Worm (Caenorhabditis elegans): ENCODE results near the gene ntl-4.

ntl-4 gene

DNA sequence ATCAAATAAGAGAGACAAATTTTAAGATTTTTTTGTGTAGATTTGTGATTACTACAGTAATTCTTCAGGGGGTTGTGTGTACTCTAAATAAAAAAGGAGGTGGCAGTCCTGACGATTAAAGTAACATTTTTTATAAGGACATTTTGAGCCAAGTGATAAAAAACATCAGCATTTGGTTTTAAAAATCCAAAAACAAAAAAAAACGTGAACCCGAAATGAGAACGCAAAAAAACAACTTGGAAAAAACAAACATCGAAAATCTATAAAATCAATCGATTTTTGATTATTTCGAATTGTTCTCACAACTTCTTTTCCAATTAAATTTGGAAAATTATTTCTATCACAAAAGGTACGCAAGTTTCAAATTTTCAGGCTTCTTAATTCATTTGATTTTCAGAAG lies 39.9 kb upstream of the ntl-4 start, which contains the start of gene T06C10.3:
T06C10.3 (plus strand) TSS at position 301 of the 400 bp plus-strand sequence.
- no peak for TF ChIP-seq sem-4 (tag; optimal IDR thresholded peaks at IDR 0.05)
- no peak for TF ChIP-seq nhr-77 (tag; optimal IDR thresholded peaks at IDR 0.05)
- TF ChIP-seq mab-5 (tag; optimal IDR thresholded peaks at IDR 0.05), result no peak
- TF ChIP-seq lsy-2 (tag; optimal IDR thresholded peaks at IDR 0.05), result no peak
- TF ChIP-seq ztf-11 (tag; optimal IDR thresholded peaks at IDR 0.05), result no peak
- no peak for TF ChIP-seq crh-2 (tag; optimal IDR thresholded peaks at IDR 0.05)
- TF ChIP-seq skn-1 (tag; optimal IDR thresholded peaks at IDR 0.05), result no peak
- no peak for TF ChIP-seq nhr-12 (tag; optimal IDR thresholded peaks at IDR 0.05)
- no peak for TF ChIP-seq mdl-1 (tag; optimal IDR thresholded peaks at IDR 0.05)
- TF ChIP-seq ceh-16 (tag; optimal IDR thresholded peaks at IDR 0.05), result no peak
- TF ChIP-seq lin-39 (tag; optimal IDR thresholded peaks at IDR 0.05), result no peak
- TF ChIP-seq ZK546.5 (tag; optimal IDR thresholded peaks at IDR 0.05), result no peak

DNA sequence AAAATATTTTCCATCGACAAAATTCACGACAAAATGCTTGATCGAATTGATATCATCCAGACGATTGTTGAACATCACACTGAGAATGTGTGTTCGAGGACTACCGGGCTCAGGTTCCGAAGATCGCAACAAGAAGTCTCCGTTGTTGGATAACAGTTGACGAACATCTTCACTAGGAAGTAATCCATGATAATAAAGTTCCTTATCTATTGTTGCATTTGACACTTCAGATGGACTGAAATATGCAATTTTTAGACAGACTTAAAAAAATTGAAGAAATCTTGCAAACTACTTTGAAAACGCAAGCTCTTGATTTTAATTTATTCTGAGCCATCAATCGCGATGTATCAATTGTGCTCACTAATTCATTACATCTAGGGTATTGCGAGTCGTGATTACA lies 33.1 kb upstream of the ntl-4 start:
- TF ChIP-seq mdl-1 (tag; optimal IDR thresholded peaks at IDR 0.05) (no peak), ZK546.5 (tag; optimal IDR thresholded peaks at IDR 0.05) (no peak), sma-9 (GFP tag; optimal IDR thresholded peaks at IDR 0.05) (no peak), sma-9 (tag; optimal IDR thresholded peaks at IDR 0.05) (no peak), blmp-1 (tag; optimal IDR thresholded peaks at IDR 0.05; ENCODE audit: insufficient read depth) (no peak), nhr-12 (tag; optimal IDR thresholded peaks at IDR 0.05) (no peak), lin-13 (GFP tag; optimal IDR thresholded peaks at IDR 0.05) (no peak), F13H6.1 (tag; optimal IDR thresholded peaks at IDR 0.05) (no peak), unc-62 (GFP tag; optimal IDR thresholded peaks at IDR 0.05) (no peak), gmeb-1 (tag; optimal IDR thresholded peaks at IDR 0.05) (no peak), unc-39 (tag; optimal IDR thresholded peaks at IDR 0.05) (no peak), nhr-6 (tag; optimal IDR thresholded peaks at IDR 0.05) (no peak), sma-3 (GFP tag; optimal IDR thresholded peaks at IDR 0.05) (no peak)

DNA sequence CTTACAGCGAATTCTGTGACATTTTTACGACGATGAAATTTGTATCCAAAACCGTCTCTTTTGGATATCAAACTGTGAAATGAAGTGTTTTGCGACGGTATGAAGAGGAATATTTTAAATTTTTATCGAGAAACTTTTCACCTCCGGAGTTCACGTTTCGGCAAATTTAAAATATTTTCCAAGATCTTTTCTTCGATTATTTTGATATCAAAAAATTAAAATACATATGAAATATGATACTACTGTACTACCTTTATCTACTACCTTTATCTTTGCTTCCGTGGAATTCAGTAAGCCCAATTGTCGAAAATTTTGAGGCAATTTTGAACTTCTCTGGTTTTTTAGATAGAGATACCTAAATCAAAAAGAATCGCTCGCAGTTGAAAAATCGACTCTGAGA lies 32.6 kb upstream of the ntl-4 start, which contains the start of gene kin-26:
kin-26 (minus strand) TSS at position 101 of the 400 bp plus-strand sequence.
- TF ChIP-seq sma-3 (GFP tag; optimal IDR thresholded peaks at IDR 0.05) (no peak), elt-3 (tag; optimal IDR thresholded peaks at IDR 0.05) (no peak), ztf-4 (tag; optimal IDR thresholded peaks at IDR 0.05) (no peak), nhr-21 (tag; optimal IDR thresholded peaks at IDR 0.05) (no peak), snpc-4 (tag; optimal IDR thresholded peaks at IDR 0.05) (no peak), R02D3.7 (tag; optimal IDR thresholded peaks at IDR 0.05) (no peak)

DNA sequence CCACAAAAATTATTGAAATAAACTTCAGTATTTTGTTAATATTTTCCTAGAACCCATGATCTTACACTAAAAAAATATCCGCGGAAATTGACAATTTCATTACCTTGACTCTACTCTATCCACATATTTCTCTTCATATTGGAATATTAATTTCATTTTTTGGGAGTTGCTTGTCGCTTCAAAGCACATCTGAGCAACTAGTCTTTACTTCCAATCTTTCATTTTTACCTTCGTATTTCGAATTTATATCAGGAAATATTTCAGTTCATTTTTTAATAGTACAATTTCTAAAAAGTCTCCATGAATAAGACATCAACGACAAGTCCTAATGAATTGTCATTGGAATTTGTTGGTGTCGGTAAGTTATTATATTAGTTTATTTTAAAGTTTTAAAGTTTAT lies 31.4 kb upstream of the ntl-4 start, which contains the start of gene srt-73:
srt-73 (plus strand) TSS at position 301 of the 400 bp plus-strand sequence.
- TF ChIP-seq ztf-1 (GFP tag; conservative IDR thresholded peaks at IDR 0.05) (no peak), C34F6.9 (tag; optimal IDR thresholded peaks at IDR 0.05) (no peak), zag-1 (tag; optimal IDR thresholded peaks at IDR 0.05) (no peak), lin-11 (tag; optimal IDR thresholded peaks at IDR 0.05) (no peak)

DNA sequence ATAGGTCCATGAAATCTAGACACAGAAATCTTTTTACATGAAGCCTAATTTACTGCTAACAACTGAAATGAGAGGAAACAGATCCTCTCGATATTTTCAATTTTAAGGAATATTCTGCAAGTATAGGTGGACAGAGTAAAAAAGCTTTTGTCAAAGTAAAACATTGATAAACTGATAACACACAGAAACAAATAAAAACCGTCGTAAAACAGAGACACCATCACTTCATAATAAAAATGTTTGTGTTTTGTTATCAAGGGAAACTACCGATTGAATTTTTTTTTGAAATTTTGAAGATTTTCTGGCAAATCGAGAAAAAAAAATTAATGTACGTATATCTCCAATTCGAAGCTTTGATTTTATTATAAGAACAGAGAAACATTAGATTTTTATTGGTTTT lies 29.2 kb upstream of the ntl-4 start:
- TF ChIP-seq nhr-10 (tag; optimal IDR thresholded peaks at IDR 0.05) (no peak), lsy-2 (tag; optimal IDR thresholded peaks at IDR 0.05) (no peak), alr-1 (tag; optimal IDR thresholded peaks at IDR 0.05) (no peak), gmeb-1 (tag; optimal IDR thresholded peaks at IDR 0.05) (no peak), elt-1 (tag; optimal IDR thresholded peaks at IDR 0.05) (no peak), nhr-237 (tag; optimal IDR thresholded peaks at IDR 0.05) (no peak), ama-1 (optimal IDR thresholded peaks at IDR 0.05) (no peak), lin-11 (tag; optimal IDR thresholded peaks at IDR 0.05) (no peak), sem-4 (tag; optimal IDR thresholded peaks at IDR 0.05) (no peak), dmd-4 (tag; optimal IDR thresholded peaks at IDR 0.05) (no peak), blmp-1 (tag; optimal IDR thresholded peaks at IDR 0.05; ENCODE audit: insufficient read depth) (no peak), crh-2 (tag; optimal IDR thresholded peaks at IDR 0.05) (no peak), ztf-4 (tag; optimal IDR thresholded peaks at IDR 0.05) (no peak), ztf-11 (tag; optimal IDR thresholded peaks at IDR 0.05) (no peak), nhr-21 (tag; optimal IDR thresholded peaks at IDR 0.05) (no peak), F13H6.1 (tag; optimal IDR thresholded peaks at IDR 0.05) (no peak), unc-39 (tag; optimal IDR thresholded peaks at IDR 0.05) (no peak)
